Fruit fly (Drosophila melanogaster): ENCODE data around the gene Scsalpha1.

Scsalpha1 gene

dm6 chr3L:3778463-3778862 is 35.5 kb upstream of the Scsalpha1 start (continued):
- TF ChIP-seq Rel (GFP tag; optimal IDR thresholded peaks at IDR 0.05) (no peak), Rel (tag; optimal IDR thresholded peaks at IDR 0.05) (no peak)

dm6 chr3L:3782584-3783218 is 31.3 kb upstream of the Scsalpha1 start:
- TF ChIP-seq Hnf4 (GFP tag; optimal IDR thresholded peaks at IDR 0.05) (peak; percentile 19), br (GFP tag; optimal IDR thresholded peaks at IDR 0.05) (no peak), psq (GFP tag; optimal IDR thresholded peaks at IDR 0.05) (peak; percentile 92)

- TF ChIP-seq Dfd (GFP tag; optimal IDR thresholded peaks at IDR 0.05) (peak; percentile 12), HLH106 (tag; optimal IDR thresholded peaks at IDR 0.05) (no peak)
Observed at dm6 chr3L:3783436-3783835, 30.6 kb upstream of the Scsalpha1 start.

dm6 chr3L:3784001-3784400 is 30.0 kb upstream of the Scsalpha1 start:
- TF ChIP-seq fru (GFP tag; optimal IDR thresholded peaks at IDR 0.05) (no peak), jim (GFP tag; optimal IDR thresholded peaks at IDR 0.05) (no peak), ey (GFP tag; optimal IDR thresholded peaks at IDR 0.05) (no peak), Dfd (GFP tag; optimal IDR thresholded peaks at IDR 0.05) (no peak), CG9705 (GFP tag; optimal IDR thresholded peaks at IDR 0.05) (no peak), tai (GFP tag; optimal IDR thresholded peaks at IDR 0.05) (no peak), foxo (GFP tag; optimal IDR thresholded peaks at IDR 0.05) (no peak), Abd-B (GFP tag; optimal IDR thresholded peaks at IDR 0.05) (no peak), Vsx2 (GFP tag; optimal IDR thresholded peaks at IDR 0.05; ENCODE audit: partially characterized antibody) (no peak)

dm6 chr3L:3785002-3785661 is 28.9 kb upstream of the Scsalpha1 start:
- peak; percentile 90 for TF ChIP-seq Jra (GFP tag; optimal IDR thresholded peaks at IDR 0.05)
- peak; percentile 94 for TF ChIP-seq Sp1 (GFP tag; optimal IDR thresholded peaks at IDR 0.05)
- no peak for TF ChIP-seq Abd-B (GFP tag; optimal IDR thresholded peaks at IDR 0.05)
- TF ChIP-seq GATAd (GFP tag; optimal IDR thresholded peaks at IDR 0.05) = peak; percentile 81
- no peak for TF ChIP-seq dl (GFP tag; optimal IDR thresholded peaks at IDR 0.05; ENCODE audit: insufficient read depth in 1 of 2, partially characterized antibody in 2 of 2)
- peak; percentile 96 for TF ChIP-seq Rel (GFP tag; optimal IDR thresholded peaks at IDR 0.05)
- no peak for TF ChIP-seq Rel (tag; optimal IDR thresholded peaks at IDR 0.05)
- peak; percentile 90 to 99 for TF ChIP-seq foxo (GFP tag; optimal IDR thresholded peaks at IDR 0.05)
- peak; percentile 36 for TF ChIP-seq Dfd (GFP tag; optimal IDR thresholded peaks at IDR 0.05)
- no peak for TF ChIP-seq Vsx2 (GFP tag; optimal IDR thresholded peaks at IDR 0.05; ENCODE audit: partially characterized antibody)
- TF ChIP-seq CG9705 (GFP tag; optimal IDR thresholded peaks at IDR 0.05) = peak; percentile 46
- peak; percentile 74 for TF ChIP-seq Hr83 (GFP tag; optimal IDR thresholded peaks at IDR 0.05; ENCODE audit: poor library complexity, severe bottlenecking)
- peak; percentile 87 for TF ChIP-seq sv (GFP tag; optimal IDR thresholded peaks at IDR 0.05)
- peak; percentile 88 for TF ChIP-seq dmrt93B (GFP tag; optimal IDR thresholded peaks at IDR 0.05)
- TF ChIP-seq lola (GFP tag; optimal IDR thresholded peaks at IDR 0.05) = no peak
- TF ChIP-seq rgr (GFP tag; optimal IDR thresholded peaks at IDR 0.05) = peak; percentile 99
- TF ChIP-seq usp (GFP tag; optimal IDR thresholded peaks at IDR 0.05) = no peak
- TF ChIP-seq brk (GFP tag; optimal IDR thresholded peaks at IDR 0.05) = peak; percentile 89
- peak; percentile 91 for TF ChIP-seq HLH106 (tag; optimal IDR thresholded peaks at IDR 0.05)
- TF ChIP-seq dsf (GFP tag; optimal IDR thresholded peaks at IDR 0.05; ENCODE audit: borderline replicate concordance) = peak; percentile 87
- peak; percentile 98 for TF ChIP-seq Hnf4 (GFP tag; optimal IDR thresholded peaks at IDR 0.05)
- TF ChIP-seq fru (GFP tag; optimal IDR thresholded peaks at IDR 0.05) = peak; percentile 99
- TF ChIP-seq CrebA (GFP tag; optimal IDR thresholded peaks at IDR 0.05; ENCODE audit: borderline replicate concordance) = peak; percentile 92
- TF ChIP-seq pan (optimal IDR thresholded peaks at IDR 0.05) = no peak
- peak; percentile 98 for TF ChIP-seq OdsH (GFP tag; optimal IDR thresholded peaks at IDR 0.05)
- peak; percentile 92 for TF ChIP-seq Mio (GFP tag; optimal IDR thresholded peaks at IDR 0.05)
- peak; percentile 94 for TF ChIP-seq sage (GFP tag; optimal IDR thresholded peaks at IDR 0.05)
- no peak for TF ChIP-seq N (GFP tag; optimal IDR thresholded peaks at IDR 0.05)
- TF ChIP-seq Hr78 (GFP tag; optimal IDR thresholded peaks at IDR 0.05) = no peak
- peak; percentile 98 for TF ChIP-seq psq (GFP tag; optimal IDR thresholded peaks at IDR 0.05)
- TF ChIP-seq jim (GFP tag; optimal IDR thresholded peaks at IDR 0.05) = no peak
- no peak for TF ChIP-seq Myc (optimal IDR thresholded peaks at IDR 0.05)
- TF ChIP-seq tai (GFP tag; optimal IDR thresholded peaks at IDR 0.05) = peak; percentile 92
- peak; percentile 99 for TF ChIP-seq CG32264 (GFP tag; optimal IDR thresholded peaks at IDR 0.05)
- peak; percentile 99 for TF ChIP-seq h (GFP tag; optimal IDR thresholded peaks at IDR 0.05)
- TF ChIP-seq ey (GFP tag; optimal IDR thresholded peaks at IDR 0.05) = peak; percentile 99
- peak; percentile 98 for TF ChIP-seq br (GFP tag; optimal IDR thresholded peaks at IDR 0.05)
- TF ChIP-seq woc (GFP tag; optimal IDR thresholded peaks at IDR 0.05) = peak; percentile 98
- no peak for TF ChIP-seq Dif (GFP tag; optimal IDR thresholded peaks at IDR 0.05; ENCODE audit: partially characterized antibody)

Measured in whole organism, wandering third instar larva.